Worm (Caenorhabditis elegans): Measurements from ENCODE around the gene T20F7.3.

DNA sequence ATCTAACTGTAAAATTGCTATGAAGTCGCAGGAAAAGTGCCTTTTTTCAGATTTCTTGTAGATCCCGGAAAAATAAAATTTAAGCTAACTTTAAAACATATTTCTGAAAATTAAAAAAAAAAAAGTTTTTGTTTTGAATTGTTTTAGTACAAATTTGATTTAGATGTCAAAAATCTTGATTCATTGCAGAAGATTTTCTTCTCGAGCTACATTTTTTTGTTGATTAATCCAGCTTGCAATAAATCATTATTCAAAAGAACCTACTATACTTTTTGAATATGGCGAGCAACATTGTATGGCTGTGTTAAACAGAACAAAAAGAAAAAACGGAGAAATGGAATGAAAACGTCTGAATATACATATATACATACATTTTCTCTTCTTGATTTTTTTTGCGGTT lies 5.5 kb downstream of the T20F7.3 start:
- TF ChIP-seq Y95B8A.8 (GFP tag; IDR thresholded peaks at IDR 0.05) (no peak), hmg-1.2 (GFP tag; IDR thresholded peaks at IDR 0.05) (no peak), pha-4 (tag; optimal IDR thresholded peaks at IDR 0.05) (no peak), lin-40 (tag; optimal IDR thresholded peaks at IDR 0.05) (no peak), ceh-27 (GFP tag; optimal IDR thresholded peaks at IDR 0.05) (no peak), lin-35 (GFP tag; optimal IDR thresholded peaks at IDR 0.05) (no peak), nhr-90 (tag; optimal IDR thresholded peaks at IDR 0.05) (no peak), dpl-1 (GFP tag; optimal IDR thresholded peaks at IDR 0.05) (no peak), cebp-2 (GFP tag; IDR thresholded peaks at IDR 0.05) (no peak)
